Fruit fly (Drosophila melanogaster) whole organism, embryonic: ENCODE results near the gene IscU.

Source experiments
- CG11456 ChIP-seq: fragments of 200-800 bp; sonication (Bioruptor generic); IDR thresholded peaks from 3 replicates; pipeline ENCODE4 v1.3.6; 2022; ENCODE audit warnings: missing biosample characterization, missing genetic modification characterization
- CG12659 ChIP-seq: fragments of 200-800 bp; sonication (Bioruptor generic); optimal IDR thresholded peaks from 3 replicates; lab custom pipeline; 2017; ENCODE audit warnings: mild to moderate bottlenecking, missing biosample characterization, missing genetic modification reagents, missing genetic modification characterization
- CG13894 ChIP-seq: fragments of 200-800 bp; sonication (Bioruptor generic); optimal IDR thresholded peaks from 3 replicates; lab custom pipeline; 2018; ENCODE audit warnings: missing biosample characterization, mild to moderate bottlenecking, missing genetic modification characterization, moderate library complexity
- CG1602 ChIP-seq: fragments of 200-800 bp; sonication (Bioruptor generic); optimal IDR thresholded peaks from 3 replicates; lab custom pipeline; 2016; ENCODE audit warnings: missing biosample characterization, missing genetic modification characterization
- CG16779 ChIP-seq: fragments of 200-800 bp; sonication (Bioruptor generic); IDR thresholded peaks from 2 replicates; pipeline ENCODE4 v1.3.6; 2022; ENCODE audit warnings: missing biosample characterization, missing genetic modification characterization
- CG17385 ChIP-seq: fragments of 200-800 bp; sonication (Bioruptor generic); optimal IDR thresholded peaks from 3 replicates; lab custom pipeline; 2018; ENCODE audit warnings: missing biosample characterization, mild to moderate bottlenecking, missing genetic modification characterization
- CG3281 ChIP-seq: fragments of 200-800 bp; sonication (Bioruptor generic); optimal IDR thresholded peaks from 3 replicates; lab custom pipeline; 2017; ENCODE audit warnings: missing biosample characterization, mild to moderate bottlenecking, missing genetic modification characterization
- CG4424 ChIP-seq: fragments of 200-800 bp; sonication (Bioruptor generic); optimal IDR thresholded peaks from 3 replicates; lab custom pipeline; 2016; ENCODE audit warnings: missing biosample characterization, missing genetic modification characterization
- CG4730 ChIP-seq: fragments of 200-800 bp; sonication (Bioruptor generic); IDR thresholded peaks from 2 replicates; pipeline ENCODE4 v1.3.6; 2022; ENCODE audit warnings: missing biosample characterization, missing genetic modification characterization
- CG4820 ChIP-seq: fragments of 200-800 bp; sonication (Bioruptor generic); optimal IDR thresholded peaks from 3 replicates; lab custom pipeline; 2016; ENCODE audit warnings: missing biosample characterization, missing genetic modification characterization
- CG6689 ChIP-seq: fragments of 200-800 bp; sonication (Bioruptor generic); IDR thresholded peaks from 2 replicates; pipeline ENCODE4 v1.3.6; 2022; ENCODE audit warnings: missing biosample characterization, missing genetic modification characterization
- CrebB ChIP-seq: fragments of 200-800 bp; sonication (Bioruptor generic); optimal IDR thresholded peaks from 3 replicates; lab custom pipeline; 2018; ENCODE audit warnings: missing biosample characterization, mild to moderate bottlenecking, missing genetic modification characterization
- Dip3 ChIP-seq: fragments of 200-800 bp; sonication (Bioruptor generic); optimal IDR thresholded peaks from 3 replicates; lab custom pipeline; 2016; ENCODE audit warnings: missing biosample characterization, missing genetic modification characterization
- Dll ChIP-seq: fragments of 200-800 bp; sonication (Bioruptor generic); IDR thresholded peaks from 4 replicates; pipeline ENCODE4 v1.3.6; 2022; ENCODE audit warnings: missing biosample characterization, missing genetic modification characterization; ENCODE audit not compliant: partially characterized antibody
- Elba2 ChIP-seq: fragments of 200-800 bp; sonication (Bioruptor generic); optimal IDR thresholded peaks from 3 replicates; lab custom pipeline; 2016; ENCODE audit warnings: missing biosample characterization, missing genetic modification characterization
- Ets65A ChIP-seq: fragments of 200-800 bp; sonication (Bioruptor generic); peaks from one replicate; lab custom pipeline; 2016; ENCODE audit warnings: missing biosample characterization, missing genetic modification characterization
- Hmx ChIP-seq: fragments of 200-800 bp; sonication (Bioruptor generic); optimal IDR thresholded peaks from 2 replicates; lab custom pipeline; 2016; ENCODE audit warnings: missing biosample characterization, missing genetic modification characterization
- Lpt ChIP-seq: fragments of >200 bp; optimal IDR thresholded peaks from 2 replicates; lab custom pipeline; 2018; ENCODE audit warnings: missing biosample characterization, missing genetic modification characterization
- Neu2 ChIP-seq: fragments of 200-800 bp; sonication (Bioruptor generic); optimal IDR thresholded peaks from 3 replicates; lab custom pipeline; 2016; ENCODE audit warnings: missing biosample characterization, missing genetic modification characterization, borderline replicate concordance
- Nf-YB ChIP-seq: fragments of 200-800 bp; sonication (Bioruptor generic); optimal IDR thresholded peaks from 3 replicates; lab custom pipeline; 2019; ENCODE audit warnings: missing biosample characterization, mild to moderate bottlenecking, missing genetic modification characterization, moderate library complexity
- Opbp ChIP-seq: fragments of 200-800 bp; sonication (Bioruptor generic); IDR thresholded peaks from 3 replicates; pipeline ENCODE4 v1.3.6; 2022; ENCODE audit warnings: missing biosample characterization, missing genetic modification characterization; ENCODE audit not compliant: partially characterized antibody
- Ptx1 ChIP-seq: fragments of 200-800 bp; sonication (Bioruptor generic); IDR thresholded peaks from 2 replicates; pipeline ENCODE4 v1.3.6; 2022; ENCODE audit warnings: missing biosample characterization, missing genetic modification characterization
- Side ChIP-seq: fragments of 200-800 bp; sonication (Bioruptor generic); optimal IDR thresholded peaks from 2 replicates; lab custom pipeline; 2016; ENCODE audit warnings: missing biosample characterization, missing genetic modification characterization
- TFAM ChIP-seq: fragments of 200-800 bp; sonication (Bioruptor generic); optimal IDR thresholded peaks from 2 replicates; lab custom pipeline; 2017; ENCODE audit warnings: missing biosample characterization, missing genetic modification characterization, inconsistent platforms
- Tbp ChIP-seq: fragments of >200 bp; optimal IDR thresholded peaks from 2 replicates; lab custom pipeline; 2018; ENCODE audit warnings: missing biosample characterization, missing genetic modification characterization
- al ChIP-seq: fragments of 200-800 bp; sonication (Bioruptor generic); IDR thresholded peaks from 2 replicates; pipeline ENCODE4 v1.3.6; 2022; ENCODE audit warnings: missing biosample characterization, missing genetic modification characterization
- aop ChIP-seq: fragments of 200-800 bp; sonication (Bioruptor generic); IDR thresholded peaks from 2 replicates; pipeline ENCODE4 v1.3.6; 2022; ENCODE audit warnings: missing biosample characterization, missing genetic modification characterization
- bab2 ChIP-seq: fragments of 200-800 bp; sonication (Bioruptor generic); optimal IDR thresholded peaks from 2 replicates; lab custom pipeline; 2016; ENCODE audit warnings: missing biosample characterization, missing genetic modification characterization
- bowl ChIP-seq: fragments of 200-800 bp; sonication (Bioruptor generic); IDR thresholded peaks from 2 replicates; pipeline ENCODE4 v1.3.6; 2022; ENCODE audit warnings: missing biosample characterization, missing genetic modification characterization
- bsh ChIP-seq, 2 experiments: fragments of 200-800 bp; sonication (Bioruptor generic); optimal IDR thresholded peaks; 2 replicates each; lab custom pipeline; 2017 to 2018; ENCODE audit warnings: mild to moderate bottlenecking in 2 of 2, missing biosample characterization in 2 of 2, missing genetic modification characterization in 2 of 2, moderate library complexity in 1 of 2
- btn ChIP-seq: fragments of 200-800 bp; sonication (Bioruptor generic); optimal IDR thresholded peaks from 2 replicates; lab custom pipeline; 2016; ENCODE audit warnings: missing biosample characterization, missing genetic modification characterization
- cg ChIP-seq: fragments of 200-800 bp; sonication (Bioruptor generic); optimal IDR thresholded peaks from 3 replicates; lab custom pipeline; 2019; ENCODE audit warnings: missing biosample characterization, mild to moderate bottlenecking, missing genetic modification characterization, moderate library complexity
- crol ChIP-seq: fragments of 200-800 bp; sonication (Bioruptor generic); IDR thresholded peaks from 2 replicates; pipeline ENCODE4 v1.3.6; 2022; ENCODE audit warnings: missing biosample characterization, missing genetic modification characterization
- da ChIP-seq: fragments of 200-800 bp; sonication (Bioruptor generic); optimal IDR thresholded peaks from 2 replicates; lab custom pipeline; 2016; ENCODE audit warnings: missing biosample characterization, missing genetic modification characterization
- ewg ChIP-seq: fragments of 200-800 bp; sonication (Bioruptor generic); optimal IDR thresholded peaks from 3 replicates; lab custom pipeline; 2017; ENCODE audit warnings: mild to moderate bottlenecking, missing biosample characterization, missing genetic modification reagents, missing genetic modification characterization
- fru ChIP-seq: fragments of >200 bp; optimal IDR thresholded peaks from 2 replicates; lab custom pipeline; 2017
- grau ChIP-seq: fragments of 200-800 bp; optimal IDR thresholded peaks from 3 replicates; lab custom pipeline; 2019; ENCODE audit warnings: missing biosample characterization, mild to moderate bottlenecking, missing genetic modification characterization, moderate library complexity
- grn ChIP-seq: fragments of 200-800 bp; sonication (Bioruptor generic); optimal IDR thresholded peaks from 3 replicates; lab custom pipeline; 2017; ENCODE audit warnings: missing biosample characterization, missing genetic modification characterization
- gt ChIP-seq: fragments of 200-800 bp; sonication (Bioruptor generic); IDR thresholded peaks from 2 replicates; pipeline ENCODE4 v1.3.6; 2022; ENCODE audit warnings: missing biosample characterization, missing genetic modification characterization
- ken ChIP-seq: fragments of 200-800 bp; sonication (Bioruptor generic); IDR thresholded peaks from 3 replicates; pipeline ENCODE4 v1.3.6; 2022; ENCODE audit warnings: missing biosample characterization, missing genetic modification characterization
- knrl ChIP-seq: fragments of 200-800 bp; sonication (Bioruptor generic); IDR thresholded peaks from 3 replicates; pipeline ENCODE4 v1.3.6; 2022; ENCODE audit warnings: missing biosample characterization, missing genetic modification characterization; ENCODE audit not compliant: partially characterized antibody
- lab ChIP-seq: fragments of 200-800 bp; sonication (Bioruptor generic); optimal IDR thresholded peaks from 3 replicates; lab custom pipeline; 2017; ENCODE audit warnings: missing biosample characterization, missing genetic modification characterization, mild to moderate bottlenecking, moderate library complexity, missing genetic modification reagents
- lbe ChIP-seq: fragments of 200-800 bp; sonication (Bioruptor generic); optimal IDR thresholded peaks from 2 replicates; lab custom pipeline; 2016; ENCODE audit warnings: missing biosample characterization, mild to moderate bottlenecking, missing genetic modification characterization
- maf-S ChIP-seq: fragments of 200-800 bp; sonication (Bioruptor generic); optimal IDR thresholded peaks from 2 replicates; lab custom pipeline; 2016; ENCODE audit warnings: missing biosample characterization, missing genetic modification characterization
- otp ChIP-seq: fragments of 200-800 bp; sonication (Bioruptor generic); IDR thresholded peaks from 3 replicates; pipeline ENCODE4, ENCODE4 v1.3.6; 2022; ENCODE audit warnings: missing biosample characterization, missing genetic modification characterization
- p53 ChIP-seq: fragments of 200-800 bp; sonication (Bioruptor generic); optimal IDR thresholded peaks from 2 replicates; lab custom pipeline; 2016; ENCODE audit warnings: missing biosample characterization, missing genetic modification characterization
- pb ChIP-seq: fragments of 200-800 bp; sonication (Bioruptor generic); optimal IDR thresholded peaks from 3 replicates; lab custom pipeline; 2016; ENCODE audit warnings: missing biosample characterization, missing genetic modification characterization
- pnt ChIP-seq: fragments of 200-800 bp; sonication (Bioruptor generic); optimal IDR thresholded peaks from 3 replicates; lab custom pipeline; 2016; ENCODE audit warnings: missing biosample characterization, missing genetic modification characterization
- psq ChIP-seq: fragments of 200-800 bp; sonication (Bioruptor generic); optimal IDR thresholded peaks from 2 replicates; lab custom pipeline; 2017; ENCODE audit warnings: missing biosample characterization, missing genetic modification characterization
- ro ChIP-seq: fragments of 200-800 bp; sonication (Bioruptor generic); IDR thresholded peaks from 2 replicates; pipeline ENCODE4 v1.3.6; 2022; ENCODE audit warnings: missing biosample characterization, missing genetic modification characterization
- schlank ChIP-seq: fragments of 200-800 bp; sonication (Bioruptor generic); optimal IDR thresholded peaks from 2 replicates; lab custom pipeline; 2018; ENCODE audit warnings: missing biosample characterization, mild to moderate bottlenecking, missing genetic modification characterization
- sim ChIP-seq: fragments of 200-800 bp; sonication (Bioruptor generic); IDR thresholded peaks from 2 replicates; pipeline ENCODE4 v1.3.6; 2022; ENCODE audit warnings: missing biosample characterization, missing genetic modification characterization
- zen ChIP-seq: fragments of 200-800 bp; sonication (Bioruptor generic); optimal IDR thresholded peaks from 3 replicates; lab custom pipeline; 2018; ENCODE audit warnings: missing biosample characterization, mild to moderate bottlenecking, missing genetic modification characterization, moderate library complexity

The IscU gene

DNA sequence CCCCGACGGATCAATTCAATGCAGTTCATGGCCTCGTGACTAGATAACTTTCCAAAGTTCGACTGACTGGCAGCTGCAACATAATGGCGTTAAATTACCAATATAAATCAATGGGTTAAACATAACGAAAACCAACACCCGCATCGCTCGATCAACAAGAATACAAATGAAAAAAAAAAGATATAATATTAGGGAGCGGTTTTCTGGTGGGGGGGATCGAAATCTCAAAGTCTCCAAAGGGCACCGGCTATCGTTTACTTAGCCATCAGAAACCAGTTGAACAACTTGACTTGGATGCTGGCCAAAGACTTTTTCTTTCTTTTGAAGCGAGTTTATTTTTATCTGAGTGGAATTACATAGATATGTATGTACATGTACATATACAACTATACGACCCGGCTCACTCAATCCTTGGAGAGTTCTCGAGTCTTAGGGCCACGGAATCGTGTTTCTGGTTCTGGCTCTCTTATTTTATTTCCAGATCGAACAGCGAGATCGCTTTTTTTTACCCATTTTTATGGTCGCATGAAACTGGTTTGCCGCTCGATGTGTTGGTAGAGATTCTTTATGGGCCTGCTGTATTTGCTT is 30.7 kb upstream of the IscU start (continued):
- no peak for TF ChIP-seq da (GFP tag; lab: Kevin White, UChicago)
- TF ChIP-seq CG4424 (GFP tag; lab: Kevin White, UChicago), result no peak
- no peak for TF ChIP-seq Nf-YB
- no peak for TF ChIP-seq aop (GFP tag; lab: Robert Waterston, UW)
- TF ChIP-seq CG17385 (GFP tag; lab: Kevin White, UChicago), result no peak
- TF ChIP-seq ewg (GFP tag; lab: Kevin White, UChicago), result no peak
- no peak for TF ChIP-seq fru
- TF ChIP-seq psq (GFP tag; lab: Kevin White, UChicago), result no peak
- no peak for TF ChIP-seq zen (tag; lab: Kevin White, UChicago)
- no peak for TF ChIP-seq CG1602 (GFP tag; lab: Kevin White, UChicago)
- TF ChIP-seq CG6689 (GFP tag; lab: Robert Waterston, UW), result no peak
- no peak for TF ChIP-seq al (GFP tag; lab: Robert Waterston, UW)
- no peak for TF ChIP-seq ken (GFP tag; lab: Robert Waterston, UW)
- no peak for TF ChIP-seq Lpt (GFP tag; lab: Kevin White, UChicago)
- TF ChIP-seq p53 (GFP tag; lab: Kevin White, UChicago), result no peak
- no peak for TF ChIP-seq schlank (tag; lab: Kevin White, UChicago)
- TF ChIP-seq CG4820 (GFP tag; lab: Kevin White, UChicago), result no peak
- no peak for TF ChIP-seq bab2 (GFP tag; lab: Kevin White, UChicago)
- TF ChIP-seq bowl (GFP tag; lab: Robert Waterston, UW), result no peak
- no peak for TF ChIP-seq CG11456 (GFP tag; lab: Robert Waterston, UW)
- TF ChIP-seq lab (GFP tag; lab: Kevin White, UChicago), result no peak
- TF ChIP-seq CG16779, result no peak
- no peak for TF ChIP-seq maf-S
- TF ChIP-seq Opbp (GFP tag; lab: Robert Waterston, UW), result no peak
- no peak for TF ChIP-seq pb (GFP tag; lab: Kevin White, UChicago)
- no peak for TF ChIP-seq Neu2 (GFP tag; lab: Kevin White, UChicago)
- TF ChIP-seq grn, result peak; percentile 37
- no peak for TF ChIP-seq Ptx1 (GFP tag; lab: Robert Waterston, UW)
- no peak for TF ChIP-seq gt (GFP tag; lab: Robert Waterston, UW)
- no peak for TF ChIP-seq ro (GFP tag; lab: Robert Waterston, UW)
- TF ChIP-seq lbe, result peak; percentile 24
- TF ChIP-seq Dip3, result no peak
- TF ChIP-seq CG12659 (GFP tag; lab: Kevin White, UChicago), result no peak
- no peak for TF ChIP-seq Side
- TF ChIP-seq pnt (GFP tag; lab: Kevin White, UChicago), result no peak
- no peak for TF ChIP-seq Ets65A (GFP tag; lab: Kevin White, UChicago)
- TF ChIP-seq otp (GFP tag; lab: Robert Waterston, UW), result no peak
- TF ChIP-seq Hmx (GFP tag; lab: Kevin White, UChicago), result no peak
- TF ChIP-seq knrl (GFP tag; lab: Robert Waterston, UW), result no peak
- TF ChIP-seq CG3281 (GFP tag; lab: Kevin White, UChicago), result no peak
- TF ChIP-seq grau, result no peak
- peak in 1 of 2 experiments; percentile 48 for TF ChIP-seq bsh (GFP tag; optimal IDR thresholded peaks at IDR 0.05; lab: Kevin White, UChicago)
- TF ChIP-seq Dll (GFP tag; lab: Robert Waterston, UW), result no peak
- TF ChIP-seq sim, result no peak
- no peak for TF ChIP-seq CG4730 (GFP tag; lab: Robert Waterston, UW)
- TF ChIP-seq Elba2, result no peak
- TF ChIP-seq CrebB, result no peak
- no peak for TF ChIP-seq Tbp (GFP tag; lab: Kevin White, UChicago)
- no peak for TF ChIP-seq btn (GFP tag; lab: Kevin White, UChicago)
- peak; percentile 55 for TF ChIP-seq cg (GFP tag; lab: Kevin White, UChicago)
- 0 out of 2 replicates have a peak, but pooled peaks have one; percentile 14 for TF ChIP-seq crol (GFP tag; lab: Robert Waterston, UW)
- peak; percentile 47 for TF ChIP-seq CG13894 (tag; lab: Kevin White, UChicago)
- TF ChIP-seq TFAM, result no peak
